Worm (Caenorhabditis elegans) whole organism, early embryonic: ENCODE measurements around the gene pigm-1.
A peak's percentile ranks its signal among the peaks of the same experiment; 100 is the strongest.

ENCODE experiments used
- B0310.2 ChIP-seq: sonication (generic microtip); optimal IDR thresholded peaks from 2 replicates; lab custom pipeline; 2016; ENCODE audit warnings: mild to moderate bottlenecking, missing genetic modification characterization, missing compliant biosample characterization
- F13C5.2 ChIP-seq: sonication (generic microtip); optimal IDR thresholded peaks from 2 replicates; lab custom pipeline; 2017; ENCODE audit warnings: mild to moderate bottlenecking, missing genetic modification characterization, inconsistent platforms, missing compliant biosample characterization
- aly-1 ChIP-seq: sonication (generic microtip); optimal IDR thresholded peaks from 2 replicates; lab custom pipeline; 2016; ENCODE audit warnings: missing genetic modification characterization, missing compliant biosample characterization
- ama-1 ChIP-seq: fragments of 150-350 bp; optimal IDR thresholded peaks from 2 replicates; lab custom pipeline; 2014
- ceh-13 ChIP-seq: fragments of 200-800 bp; sonication (Bioruptor generic); optimal IDR thresholded peaks from 2 replicates; lab custom pipeline; 2018; ENCODE audit warnings: mild to moderate bottlenecking, missing genetic modification characterization, missing compliant biosample characterization
- ceh-36 ChIP-seq: sonication (generic microtip); optimal IDR thresholded peaks from 2 replicates; lab custom pipeline; 2016; ENCODE audit warnings: missing genetic modification characterization, inconsistent platforms, missing compliant biosample characterization
- ets-7 ChIP-seq: sonication (generic microtip); optimal IDR thresholded peaks from 2 replicates; lab custom pipeline; 2016; ENCODE audit warnings: missing genotype, missing genetic modification characterization, missing compliant biosample characterization
- flt-1 ChIP-seq: fragments of 200-800 bp; sonication (Bioruptor generic); IDR thresholded peaks from 2 replicates; pipeline ENCODE4 v1.3.6; 2022; ENCODE audit warnings: missing genetic modification characterization, missing compliant biosample characterization
- hmbx-1 ChIP-seq: sonication (generic microtip); optimal IDR thresholded peaks from 2 replicates; lab custom pipeline; 2016; ENCODE audit warnings: mild to moderate bottlenecking, missing genetic modification characterization, missing compliant biosample characterization
- hmg-4 ChIP-seq: fragments of 200-800 bp; sonication (Bioruptor generic); optimal IDR thresholded peaks from 2 replicates; lab custom pipeline; 2018; ENCODE audit warnings: mild to moderate bottlenecking, missing genetic modification characterization, missing compliant biosample characterization
- hnd-1 ChIP-seq: sonication (generic microtip); optimal IDR thresholded peaks from 2 replicates; lab custom pipeline; 2016; ENCODE audit warnings: missing genetic modification characterization, missing compliant biosample characterization
- pes-1 ChIP-seq: fragments of 200-800 bp; sonication (Bioruptor generic); IDR thresholded peaks from 2 replicates; pipeline ENCODE4 v1.3.6; 2022; ENCODE audit warnings: missing genetic modification reagents, missing genetic modification characterization, missing compliant biosample characterization
- scrt-1 ChIP-seq: fragments of 200-800 bp; sonication (Bioruptor generic); IDR thresholded peaks from 2 replicates; pipeline ENCODE4 v1.3.6; 2022; ENCODE audit warnings: missing genetic modification characterization, missing compliant biosample characterization
- sea-1 ChIP-seq: fragments of 200-800 bp; sonication (Bioruptor generic); conservative IDR thresholded peaks from 2 replicates; pipeline ENCODE4 v1.3.6; 2022; ENCODE audit warnings: missing genetic modification characterization, missing compliant biosample characterization
- tbx-11 ChIP-seq: fragments of 200-800 bp; sonication (Bioruptor generic); IDR thresholded peaks from 2 replicates; pipeline ENCODE4 v1.3.6; 2022; ENCODE audit warnings: missing genetic modification characterization, missing compliant biosample characterization
- tbx-37 ChIP-seq: fragments of 200-800 bp; sonication (Bioruptor generic); conservative IDR thresholded peaks from 2 replicates; pipeline ENCODE4 v1.3.6; 2022; ENCODE audit warnings: missing genetic modification reagents, missing genetic modification characterization, missing compliant biosample characterization
- tra-4 ChIP-seq: sonication (generic microtip); optimal IDR thresholded peaks from 2 replicates; lab custom pipeline; 2017; ENCODE audit warnings: missing genetic modification characterization, missing compliant biosample characterization

The pigm-1 gene

DNA sequence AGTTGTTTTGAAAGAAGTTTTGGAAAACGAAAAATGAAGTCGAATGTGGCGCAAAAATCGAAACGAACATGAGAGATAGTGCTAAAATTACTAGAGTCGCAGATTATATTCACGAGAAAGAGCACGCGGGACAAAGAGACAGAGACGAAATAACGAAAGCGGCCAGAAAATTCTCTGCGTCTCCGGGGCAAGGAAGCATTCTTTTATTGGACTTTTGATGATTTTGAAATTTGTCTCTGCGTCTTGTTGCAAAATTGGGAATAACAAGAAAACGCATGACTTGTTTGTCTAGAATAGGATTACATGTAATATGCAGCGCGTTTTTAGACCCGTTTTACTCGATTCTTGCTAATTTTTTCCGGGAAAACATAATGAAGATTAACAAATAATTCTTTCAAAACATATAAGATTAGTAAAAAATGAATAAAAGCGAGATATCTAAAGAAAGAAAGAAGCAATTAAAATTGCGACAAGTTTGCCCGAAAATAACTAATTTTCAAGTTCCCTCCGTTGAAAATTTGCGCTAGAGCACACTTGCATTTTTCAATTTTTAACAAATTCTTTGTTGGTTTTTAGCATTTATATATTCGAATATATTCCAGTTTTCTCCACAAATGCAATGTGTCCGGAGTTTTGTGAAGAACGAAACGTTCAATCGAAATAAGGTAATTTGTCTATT, at the start of gene pigm-1, which contains the start of gene B0491.6:
Gene pigm-1 (plus strand): TSS at position 568 of the 679 bp plus-strand sequence.
Gene B0491.6 (minus strand): TSS at position 466 of the 679 bp plus-strand sequence.
- peak; percentile 45 for TF ChIP-seq F13C5.2
- no peak for TF ChIP-seq tra-4 (tag; lab: Kevin White, UChicago)

DNA sequence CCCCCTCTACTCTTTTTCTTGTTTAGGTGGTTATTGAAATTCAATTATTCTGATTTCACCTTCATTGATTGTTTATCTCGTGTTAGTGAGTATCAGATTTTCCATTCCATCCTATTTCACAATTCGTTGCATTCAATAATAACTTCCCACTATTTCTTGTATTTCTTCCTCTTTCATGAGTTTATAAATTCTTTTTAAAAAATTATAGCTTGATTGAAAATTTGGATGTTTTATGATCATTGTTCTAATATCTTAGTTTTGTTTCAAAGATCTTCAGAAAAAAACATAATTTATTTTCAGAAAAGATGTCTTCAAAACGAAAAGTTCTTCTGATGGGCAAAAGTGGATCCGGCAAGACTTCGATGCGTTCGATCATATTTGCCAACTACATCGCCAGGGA, 47.2 kb upstream of the pigm-1 start, which contains the start of gene raga-1:
Gene raga-1 (plus strand): TSS at position 301 of the 400 bp plus-strand sequence.
- no peak for TF ChIP-seq sea-1 (GFP tag; lab: Robert Waterston, UW)
- TF ChIP-seq hnd-1 (tag; lab: Kevin White, UChicago): no peak
- TF ChIP-seq ceh-36 (tag; lab: Kevin White, UChicago): no peak
- TF ChIP-seq B0310.2 (tag; lab: Kevin White, UChicago): no peak

DNA sequence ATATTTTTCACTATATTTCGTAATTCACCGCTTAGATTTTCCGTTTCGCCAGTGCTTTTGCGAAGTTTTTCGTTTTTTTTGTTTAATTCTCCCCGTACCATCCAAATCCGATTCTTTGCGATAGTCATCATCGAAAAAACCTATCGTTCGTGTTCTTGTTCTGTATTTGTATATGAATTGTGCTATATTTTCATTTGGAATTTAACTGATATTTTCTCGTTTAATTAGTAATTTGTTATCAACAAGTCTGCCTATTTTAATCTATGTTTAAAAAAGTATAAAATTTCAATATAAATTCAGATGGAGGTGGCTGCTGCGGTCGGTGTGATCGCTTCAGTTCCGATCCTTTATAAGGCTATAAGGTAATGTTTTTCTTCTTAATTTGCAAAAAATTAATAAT, 45.7 kb upstream of the pigm-1 start, which contains the start of gene samp-1:
Gene samp-1 (plus strand): TSS at position 301 of the 400 bp plus-strand sequence.
- TF ChIP-seq ceh-36 (tag; lab: Kevin White, UChicago) (no peak), ets-7 (tag; lab: Kevin White, UChicago) (no peak), B0310.2 (tag; lab: Kevin White, UChicago) (no peak), flt-1 (no peak), scrt-1 (no peak)

DNA sequence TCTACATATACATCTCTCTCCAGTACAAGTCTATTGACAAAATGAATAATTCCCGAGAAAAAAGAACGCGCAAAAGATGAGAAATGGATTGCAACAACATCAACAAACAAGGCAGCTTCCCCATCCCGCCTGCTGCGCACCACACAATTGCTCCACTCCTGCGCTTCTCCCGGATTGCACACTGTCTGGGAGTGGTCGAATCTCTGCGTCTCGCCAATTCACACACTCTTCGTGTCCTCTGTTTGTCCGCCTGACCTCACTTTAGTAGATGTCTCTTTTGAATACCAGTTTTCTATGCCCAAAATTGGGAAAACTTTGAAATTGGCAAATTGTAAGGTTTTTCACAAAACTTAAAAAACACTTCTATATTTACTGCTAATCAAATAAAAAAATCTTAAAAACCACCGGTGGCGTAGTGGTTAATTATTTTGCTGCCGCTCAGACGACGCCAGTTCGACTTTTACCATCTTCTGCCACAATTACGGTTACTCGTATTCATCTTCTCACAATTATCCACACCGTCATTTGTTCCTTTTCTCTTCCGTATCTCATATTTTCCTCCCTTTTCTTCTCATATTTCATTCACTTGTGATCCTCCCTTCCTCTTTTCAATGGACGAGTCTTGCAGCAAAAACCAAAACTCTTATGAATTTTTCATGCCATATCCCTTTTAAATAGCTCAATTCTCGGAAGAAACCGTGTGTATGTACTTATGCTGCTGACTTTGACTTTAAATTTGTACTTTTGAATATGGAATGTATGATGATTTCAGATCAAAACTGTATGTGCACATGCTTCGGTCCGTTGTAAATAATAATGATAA, 42.4 kb upstream of the pigm-1 start, which contains the start of gene rsf-1:
Gene rsf-1 (plus strand): TSS at position 773 of the 823 bp plus-strand sequence.
- TF ChIP-seq scrt-1 (no peak), pes-1 (GFP tag; lab: Robert Waterston, UW) (no peak)

DNA sequence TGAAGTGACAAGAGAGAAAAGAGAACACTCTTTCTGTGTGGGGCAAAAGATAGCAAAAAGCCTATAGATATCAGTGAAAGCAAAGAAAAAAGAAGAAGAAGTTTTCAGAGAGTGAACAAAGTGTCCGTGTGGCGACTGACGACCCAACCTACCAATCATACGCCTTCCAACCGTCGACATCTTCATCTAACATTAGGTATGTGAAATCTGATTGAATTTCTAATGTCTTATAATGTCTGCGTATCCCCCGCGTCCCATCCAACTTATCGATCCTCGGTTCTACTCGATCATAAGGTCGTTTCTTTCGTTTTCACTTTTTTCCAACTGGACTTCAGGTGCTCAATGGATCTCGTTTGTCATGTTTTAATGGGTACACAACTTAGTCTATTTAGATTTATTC, 40.9 kb upstream of the pigm-1 start:
- no peak for TF ChIP-seq hmbx-1 (tag; lab: Kevin White, UChicago)
- TF ChIP-seq flt-1: no peak
- TF ChIP-seq ets-7 (tag; lab: Kevin White, UChicago): no peak
- TF ChIP-seq ceh-36 (tag; lab: Kevin White, UChicago): no peak
- TF ChIP-seq hmg-4 (GFP tag; lab: Kevin White, UChicago): no peak
- no peak for TF ChIP-seq pes-1 (GFP tag; lab: Robert Waterston, UW)
- TF ChIP-seq F13C5.2: no peak

DNA sequence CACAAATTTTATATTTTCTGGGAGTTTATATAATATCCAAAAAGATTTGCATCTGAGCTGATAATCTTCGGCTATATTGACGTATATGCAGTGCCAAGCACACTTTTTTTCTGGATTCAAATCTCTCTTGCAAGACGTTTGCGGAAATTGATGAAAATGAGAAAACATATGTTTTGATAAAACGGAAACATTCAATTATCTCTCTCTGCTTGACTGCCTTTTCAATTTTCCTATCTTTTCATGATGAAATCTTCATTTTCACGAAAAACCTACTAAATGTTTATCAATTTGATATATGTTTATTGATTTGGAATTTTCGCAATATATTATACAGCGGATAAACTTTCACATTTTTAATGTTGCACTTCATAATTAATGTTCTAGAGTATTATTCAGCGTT, 40.3 kb upstream of the pigm-1 start:
- TF ChIP-seq tra-4 (tag; lab: Kevin White, UChicago): no peak
- TF ChIP-seq ceh-13 (GFP tag; lab: Kevin White, UChicago): no peak
- no peak for TF ChIP-seq hmbx-1 (tag; lab: Kevin White, UChicago)
- TF ChIP-seq pes-1 (GFP tag; lab: Robert Waterston, UW): no peak
- TF ChIP-seq ceh-36 (tag; lab: Kevin White, UChicago): no peak
- no peak for TF ChIP-seq scrt-1
- TF ChIP-seq F13C5.2: no peak
- no peak for TF ChIP-seq flt-1
- TF ChIP-seq B0310.2 (tag; lab: Kevin White, UChicago): no peak
- no peak for TF ChIP-seq hnd-1 (tag; lab: Kevin White, UChicago)
- no peak for TF ChIP-seq tbx-11 (GFP tag; lab: Robert Waterston, UW)

DNA sequence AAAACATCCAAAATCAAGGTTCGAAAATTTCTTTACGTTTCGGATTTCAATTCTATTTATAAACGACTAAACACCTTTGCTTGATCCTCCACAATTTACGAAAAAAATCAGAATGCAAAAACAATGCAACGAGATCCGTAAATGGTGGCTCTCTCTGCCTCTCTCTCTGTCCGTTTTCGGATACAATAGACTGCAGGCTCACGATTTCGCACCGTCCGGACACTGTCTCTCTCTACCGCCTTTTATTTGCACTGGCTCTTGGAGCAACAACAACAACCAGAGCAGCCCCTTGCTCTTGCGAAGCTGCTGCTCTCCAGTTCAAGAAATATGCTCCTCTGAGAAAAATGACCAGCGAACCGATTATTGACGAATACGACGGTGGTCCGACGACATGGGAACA, 36.0 kb upstream of the pigm-1 start, which contains the start of gene T24F1.7:
Gene T24F1.7 (plus strand): TSS at position 301 of the 400 bp plus-strand sequence.
- TF ChIP-seq scrt-1: no peak
- TF ChIP-seq ama-1 (lab: Kevin White, UChicago): no peak
- no peak for TF ChIP-seq ets-7 (tag; lab: Kevin White, UChicago)
- no peak for TF ChIP-seq tbx-11 (GFP tag; lab: Robert Waterston, UW)
- TF ChIP-seq sea-1 (GFP tag; lab: Robert Waterston, UW): no peak

DNA sequence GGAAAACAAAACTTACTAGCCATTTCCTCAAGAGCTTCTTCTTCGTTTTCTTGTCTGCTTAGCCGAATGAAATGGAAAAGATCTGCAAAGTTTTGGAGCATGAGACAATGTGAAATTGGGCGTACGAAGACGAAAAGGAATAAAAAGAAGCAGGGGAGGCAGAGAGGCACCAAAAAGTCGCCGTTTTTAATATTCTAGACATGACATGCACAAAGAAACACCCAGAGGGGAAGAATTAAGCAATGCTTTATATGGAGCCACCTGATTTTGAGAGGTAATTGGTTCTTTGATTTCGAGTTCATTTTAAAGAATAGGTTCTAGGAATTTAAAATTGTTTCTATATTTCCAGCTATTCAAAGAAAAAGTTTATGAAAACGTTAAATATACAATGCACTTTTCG, 34.1 kb upstream of the pigm-1 start, which contains the start of gene T24F1.4:
Gene T24F1.4 (minus strand): TSS at position 101 of the 400 bp plus-strand sequence.
- TF ChIP-seq B0310.2 (tag; lab: Kevin White, UChicago) (no peak), tra-4 (tag; lab: Kevin White, UChicago) (no peak), flt-1 (no peak), ceh-13 (GFP tag; lab: Kevin White, UChicago) (no peak), aly-1 (tag; lab: Kevin White, UChicago) (no peak), tbx-37 (no peak), scrt-1 (no peak), ceh-36 (tag; lab: Kevin White, UChicago) (no peak), hnd-1 (tag; lab: Kevin White, UChicago) (no peak), hmbx-1 (tag; lab: Kevin White, UChicago) (no peak), ama-1 (lab: Kevin White, UChicago) (no peak), F13C5.2 (no peak)
